Worm (Caenorhabditis elegans) whole organism, young adult: ENCODE results near the gene ecps-2.

Experiments
- B0035.1 ChIP-seq: sonication (generic microtip); optimal IDR thresholded peaks from 2 replicates; lab custom pipeline; 2016; ENCODE audit warnings: missing genetic modification characterization, mild to moderate bottlenecking, missing compliant biosample characterization, missing genotype, missing genetic modification reagents
- C06A6.2 ChIP-seq: fragments of 200-800 bp; sonication (Bioruptor generic); conservative IDR thresholded peaks from 2 replicates; pipeline ENCODE4 v1.3.6; 2022; ENCODE audit warnings: missing genetic modification characterization, missing compliant biosample characterization
- C17E4.6 ChIP-seq: fragments of 200-800 bp; sonication (Bioruptor generic); IDR thresholded peaks from 2 replicates; pipeline ENCODE4 v1.3.6; 2022; ENCODE audit warnings: missing genetic modification reagents, missing genetic modification characterization, missing compliant biosample characterization
- F23B12.7 ChIP-seq: sonication (generic microtip); optimal IDR thresholded peaks from 2 replicates; lab custom pipeline; 2017; ENCODE audit warnings: missing genetic modification characterization, mild to moderate bottlenecking, missing compliant biosample characterization, antibody characterized with exemption, moderate library complexity; ENCODE audit not compliant: insufficient read depth
- F37B4.10 ChIP-seq: fragments of 200-800 bp; sonication (Bioruptor generic); IDR thresholded peaks from 2 replicates; pipeline ENCODE4 v1.3.6; 2022; ENCODE audit warnings: missing genetic modification characterization, missing compliant biosample characterization
- F52B5.7 ChIP-seq: sonication (generic microtip); optimal IDR thresholded peaks from 2 replicates; lab custom pipeline; 2016; ENCODE audit warnings: mild to moderate bottlenecking, missing genetic modification characterization, missing compliant biosample characterization
- F55B11.4 ChIP-seq: sonication (generic microtip); optimal IDR thresholded peaks from 2 replicates; lab custom pipeline; 2016; ENCODE audit warnings: missing compliant biosample characterization, missing genetic modification characterization, borderline replicate concordance; ENCODE audit not compliant: insufficient read depth
- K12H6.12 ChIP-seq: fragments of 200-800 bp; sonication (Bioruptor generic); optimal IDR thresholded peaks from 2 replicates; lab custom pipeline; 2018; ENCODE audit warnings: mild to moderate bottlenecking, missing genetic modification characterization, missing compliant biosample characterization
- Y53G8AR.9 ChIP-seq: fragments of 200-800 bp; sonication (Bioruptor generic); conservative IDR thresholded peaks from 2 replicates; pipeline ENCODE4 v1.3.6; 2022; ENCODE audit warnings: missing genetic modification reagents, missing genetic modification characterization, missing compliant biosample characterization
- ZK185.1 ChIP-seq: sonication (generic microtip); optimal IDR thresholded peaks from 2 replicates; lab custom pipeline; 2016; ENCODE audit warnings: mild to moderate bottlenecking, missing genetic modification characterization, missing compliant biosample characterization; ENCODE audit not compliant: poor library complexity, severe bottlenecking
- akir-1 ChIP-seq: fragments of 200-800 bp; sonication (Bioruptor generic); optimal IDR thresholded peaks from 2 replicates; lab custom pipeline; 2018; ENCODE audit warnings: mild to moderate bottlenecking, missing genetic modification characterization, moderate library complexity, missing compliant biosample characterization
- ama-1 ChIP-seq, 3 experiments: fragments of 150-350 bp in 1 of 3; sonication (generic microtip) in 2 of 3; optimal IDR thresholded peaks; 2 replicates each; lab custom pipeline; 2014 to 2018; ENCODE audit warnings: missing biosample characterization in 2 of 3, missing genetic modification characterization in 2 of 3, missing genetic modification reagents in 2 of 3
- attf-5 ChIP-seq: fragments of 200-800 bp; sonication (Bioruptor generic); optimal IDR thresholded peaks from 2 replicates; lab custom pipeline; 2018; ENCODE audit warnings: mild to moderate bottlenecking, missing genetic modification characterization, missing compliant biosample characterization
- attf-6 ChIP-seq: fragments of 200-800 bp; sonication (Bioruptor generic); IDR thresholded peaks from 2 replicates; pipeline ENCODE4 v1.3.6; 2022; ENCODE audit warnings: missing genetic modification reagents, missing genetic modification characterization, missing compliant biosample characterization
- bed-1 ChIP-seq: fragments of 200-800 bp; sonication (Bioruptor generic); IDR thresholded peaks from 2 replicates; pipeline ENCODE4 v1.3.6; 2022; ENCODE audit warnings: missing genetic modification reagents, missing genetic modification characterization, missing compliant biosample characterization
- ccch-3 ChIP-seq: fragments of 200-800 bp; sonication (Bioruptor generic); optimal IDR thresholded peaks from 2 replicates; lab custom pipeline; 2018; ENCODE audit warnings: mild to moderate bottlenecking, missing genetic modification characterization, missing compliant biosample characterization
- cebp-1 ChIP-seq, 2 experiments: fragments of 200-800 bp in 1 of 2; sonication (Bioruptor generic) in 1 of 2; sonication (generic microtip) in 1 of 2; IDR thresholded peaks in 1 of 2; optimal IDR thresholded peaks in 1 of 2; 2 replicates each; pipeline versions ENCODE4 v1.3.6 to Lab custom; 2017 to 2022; ENCODE audit warnings: missing compliant biosample characterization in 2 of 2, missing genetic modification characterization in 2 of 2, mild to moderate bottlenecking in 1 of 2, missing genetic modification reagents in 1 of 2, moderate library complexity in 1 of 2
- chd-7 ChIP-seq: sonication (generic microtip); optimal IDR thresholded peaks from 2 replicates; lab custom pipeline; 2016; ENCODE audit warnings: mild to moderate bottlenecking, missing genetic modification characterization, moderate library complexity, missing compliant biosample characterization
- die-1 ChIP-seq: sonication (generic microtip); optimal IDR thresholded peaks from 2 replicates; lab custom pipeline; 2016; ENCODE audit warnings: missing genotype, mild to moderate bottlenecking, missing genetic modification characterization, missing compliant biosample characterization
- dox-1 ChIP-seq: fragments of 200-800 bp; sonication (Bioruptor generic); IDR thresholded peaks from 2 replicates; pipeline ENCODE4 v1.3.6; 2022; ENCODE audit warnings: missing genetic modification reagents, missing genetic modification characterization, missing compliant biosample characterization
- egrh-3 ChIP-seq: fragments of 200-800 bp; sonication (Bioruptor generic); IDR thresholded peaks from 2 replicates; pipeline ENCODE4 v1.3.6; 2022; ENCODE audit warnings: missing genetic modification reagents, missing genetic modification characterization, missing compliant biosample characterization
- ekl-4 ChIP-seq: fragments of 200-800 bp; sonication (Bioruptor generic); IDR thresholded peaks from 2 replicates; pipeline ENCODE4 v1.3.6; 2022; ENCODE audit warnings: missing genetic modification reagents, missing genetic modification characterization, missing compliant biosample characterization
- fkh-3 ChIP-seq: sonication (generic microtip); optimal IDR thresholded peaks from 2 replicates; lab custom pipeline; 2016; ENCODE audit warnings: mild to moderate bottlenecking, missing genetic modification characterization, missing compliant biosample characterization
- hlh-26 ChIP-seq: fragments of 200-800 bp; sonication (Bioruptor generic); conservative IDR thresholded peaks from 2 replicates; pipeline ENCODE4 v1.3.6; 2022; ENCODE audit warnings: missing genetic modification reagents, missing genetic modification characterization, missing compliant biosample characterization
- hmg-1.2 ChIP-seq: fragments of 200-800 bp; sonication (Bioruptor generic); IDR thresholded peaks from 2 replicates; pipeline ENCODE4 v1.3.6; 2022; ENCODE audit warnings: missing genetic modification reagents, missing genetic modification characterization, missing compliant biosample characterization
- hsf-1 ChIP-seq: fragments of 200-800 bp; sonication (Bioruptor generic); IDR thresholded peaks from 2 replicates; pipeline ENCODE4 v1.3.6; 2022; ENCODE audit warnings: missing genetic modification reagents, missing genetic modification characterization, missing compliant biosample characterization
- lin-40 ChIP-seq: sonication (generic microtip); optimal IDR thresholded peaks from 2 replicates; lab custom pipeline; 2016; ENCODE audit warnings: missing genetic modification characterization, mild to moderate bottlenecking, missing compliant biosample characterization, missing genotype, missing genetic modification reagents
- madf-3 ChIP-seq: fragments of 200-800 bp; sonication (Bioruptor generic); IDR thresholded peaks from 2 replicates; pipeline ENCODE4 v1.3.6; 2022; ENCODE audit warnings: missing genetic modification reagents, missing genetic modification characterization, missing compliant biosample characterization
- madf-6 ChIP-seq: fragments of 200-800 bp; sonication (Bioruptor generic); IDR thresholded peaks from 2 replicates; pipeline ENCODE4 v1.3.6; 2022; ENCODE audit warnings: missing genetic modification reagents, missing genetic modification characterization, missing compliant biosample characterization
- madf-8 ChIP-seq: fragments of 200-800 bp; sonication (Bioruptor generic); conservative IDR thresholded peaks from 2 replicates; pipeline ENCODE4 v1.3.6; 2022; ENCODE audit warnings: missing genetic modification reagents, missing genetic modification characterization, missing compliant biosample characterization
- mcd-1 ChIP-seq: fragments of 200-800 bp; sonication (Bioruptor generic); IDR thresholded peaks from 2 replicates; pipeline ENCODE4 v1.3.6; 2022; ENCODE audit warnings: missing genetic modification reagents, missing genetic modification characterization, missing compliant biosample characterization
- nfya-1 ChIP-seq: sonication (generic microtip); optimal IDR thresholded peaks from 2 replicates; lab custom pipeline; 2017; ENCODE audit warnings: antibody characterized with exemption, missing compliant biosample characterization, missing genetic modification characterization, borderline replicate concordance; ENCODE audit not compliant: insufficient read depth
- nfyb-1 ChIP-seq: fragments of 200-800 bp; sonication (Bioruptor generic); IDR thresholded peaks from 2 replicates; pipeline ENCODE4 v1.3.6; 2022; ENCODE audit warnings: missing genetic modification reagents, missing genetic modification characterization, missing compliant biosample characterization
- nhr-80 ChIP-seq: sonication (generic microtip); optimal IDR thresholded peaks from 2 replicates; lab custom pipeline; 2016; ENCODE audit warnings: missing genetic modification characterization, missing compliant biosample characterization
- rpc-1 ChIP-seq, 2 experiments: fragments of 150-350 bp in 1 of 2; sonication (generic microtip) in 1 of 2; optimal IDR thresholded peaks; 2 replicates each; lab custom pipeline; 2014 to 2018; ENCODE audit warnings: missing biosample characterization in 1 of 2, missing genetic modification characterization in 1 of 2, missing genetic modification reagents in 1 of 2, missing genotype in 1 of 2
- unc-130 ChIP-seq: sonication (generic microtip); optimal IDR thresholded peaks from 2 replicates; lab custom pipeline; 2016; ENCODE audit warnings: missing genetic modification reagents, missing genetic modification characterization, missing compliant biosample characterization
- zfh-2 ChIP-seq: fragments of 200-800 bp; sonication (Bioruptor generic); conservative IDR thresholded peaks from 2 replicates; pipeline ENCODE4 v1.3.6; 2022; ENCODE audit warnings: missing genetic modification reagents, missing genetic modification characterization, missing compliant biosample characterization
- ztf-26 ChIP-seq: sonication (generic microtip); optimal IDR thresholded peaks from 2 replicates; lab custom pipeline; 2017; ENCODE audit warnings: missing genetic modification characterization, missing compliant biosample characterization
- ztf-6 ChIP-seq: fragments of 200-800 bp; sonication (Bioruptor generic); IDR thresholded peaks from 2 replicates; pipeline ENCODE4 v1.3.6; 2022; ENCODE audit warnings: missing genetic modification reagents, missing genetic modification characterization, missing compliant biosample characterization

ecps-2 gene

ce11 chrIII:10461164-10461546 lies 18.3 kb downstream of the ecps-2 start, which contains the start of gene atx-2 (continued):
- TF ChIP-seq F55B11.4, result no peak

ce11 chrIII:10462935-10463548 lies 20.2 kb downstream of the ecps-2 start:
- TF ChIP-seq zfh-2 (GFP tag; lab: Robert Waterston, UW), result peak; percentile 56; the same call in 1 of the 2 replicates
- no peak for TF ChIP-seq Y53G8AR.9 (GFP tag; lab: Robert Waterston, UW)

- TF ChIP-seq nhr-80 (tag; lab: Kevin White, UChicago) (peak; percentile 45), bed-1 (GFP tag; lab: Robert Waterston, UW) (no peak), ztf-26 (tag; lab: Kevin White, UChicago) (peak; percentile 28), mcd-1 (peak; percentile 24; the same call in 1 of the 2 replicates), cebp-1 (GFP tag; IDR thresholded peaks at IDR 0.05; lab: Robert Waterston, UW) (no peak; the same call in 1 of the 2 replicates), cebp-1 (tag; optimal IDR thresholded peaks at IDR 0.05; lab: Kevin White, UChicago) (peak; percentile 78), C06A6.2 (GFP tag; lab: Robert Waterston, UW) (no peak), ama-1 (optimal IDR thresholded peaks at IDR 0.05; lab: Kevin White, UChicago) (no peak), ama-1 (GFP tag; optimal IDR thresholded peaks at IDR 0.05; lab: Kevin White, UChicago) (peak in 1 of 2 experiments; percentile 9), rpc-1 (optimal IDR thresholded peaks at IDR 0.05; lab: Kevin White, UChicago) (no peak), rpc-1 (tag; optimal IDR thresholded peaks at IDR 0.05; lab: Kevin White, UChicago) (no peak), ekl-4 (GFP tag; lab: Robert Waterston, UW) (peak; percentile 18; the same call in 1 of the 2 replicates), lin-40 (tag; lab: Kevin White, UChicago) (peak; percentile 38), hmg-1.2 (GFP tag; lab: Robert Waterston, UW) (no peak; the same call in 1 of the 2 replicates), attf-5 (GFP tag; lab: Kevin White, UChicago) (peak; percentile 83), ztf-6 (GFP tag; lab: Robert Waterston, UW) (no peak)
These were observed 20.8 kb downstream of the ecps-2 start for ce11 chrIII:10463653-10464052.

ce11 chrIII:10464455-10464854 lies 21.6 kb downstream of the ecps-2 start:
- TF ChIP-seq dox-1 (GFP tag; lab: Robert Waterston, UW) (0 out of 2 replicates have a peak, but pooled peaks have one; percentile 15), chd-7 (tag; lab: Kevin White, UChicago) (peak; percentile 22), hsf-1 (GFP tag; lab: Robert Waterston, UW) (0 out of 2 replicates have a peak, but pooled peaks have one; percentile 31), C17E4.6 (GFP tag; lab: Robert Waterston, UW) (no peak), zfh-2 (GFP tag; lab: Robert Waterston, UW) (peak; percentile 92), hlh-26 (GFP tag; lab: Robert Waterston, UW) (no peak), F23B12.7 (tag; lab: Kevin White, UChicago) (no peak), egrh-3 (GFP tag; lab: Robert Waterston, UW) (peak; percentile 61; the same call in 1 of the 2 replicates)

ce11 chrIII:10469574-10470055 lies 26.7 kb downstream of the ecps-2 start, which contains the start of gene D2045.5:
TSS of gene D2045.5 (minus strand) at chrIII:10469624.
- TF ChIP-seq akir-1 (GFP tag; lab: Kevin White, UChicago) (no peak), F37B4.10 (GFP tag; lab: Robert Waterston, UW) (no peak), K12H6.12 (no peak), ccch-3 (GFP tag; lab: Kevin White, UChicago) (no peak), F52B5.7 (tag; lab: Kevin White, UChicago) (no peak), nfya-1 (tag; lab: Kevin White, UChicago) (no peak), madf-6 (peak; percentile 76), attf-6 (GFP tag; lab: Robert Waterston, UW) (no peak), madf-8 (GFP tag; lab: Robert Waterston, UW) (peak; percentile 54), ZK185.1 (tag; lab: Kevin White, UChicago) (no peak), nfyb-1 (GFP tag; lab: Robert Waterston, UW) (no peak), madf-3 (GFP tag; lab: Robert Waterston, UW) (no peak), B0035.1 (tag; lab: Kevin White, UChicago) (no peak), unc-130 (GFP tag; lab: Kevin White, UChicago) (no peak), die-1 (tag; lab: Kevin White, UChicago) (no peak), cebp-1 (GFP tag; IDR thresholded peaks at IDR 0.05; lab: Robert Waterston, UW) (no peak), cebp-1 (tag; optimal IDR thresholded peaks at IDR 0.05; lab: Kevin White, UChicago) (no peak), fkh-3 (tag; lab: Kevin White, UChicago) (no peak)
